Fruit fly (Drosophila melanogaster) whole organism, embryonic: ENCODE measurements around the gene Tsen2.
A peak's percentile ranks its signal among the peaks of the same experiment; 100 is the strongest.

Source experiments
- ATbp ChIP-seq: fragments of 200-800 bp; sonication (Bioruptor generic); optimal IDR thresholded peaks from 2 replicates; lab custom pipeline; 2017; ENCODE audit warnings: missing biosample characterization, mild to moderate bottlenecking, missing genetic modification characterization, missing genetic modification reagents
- Aef1 ChIP-seq: fragments of 200-800 bp; sonication (Bioruptor generic); IDR thresholded peaks from 3 replicates; pipeline ENCODE4 v1.3.6; 2022; ENCODE audit warnings: missing biosample characterization, missing genetic modification characterization
- CG10209 ChIP-seq: fragments of 200-800 bp; sonication (Bioruptor generic); optimal IDR thresholded peaks from 3 replicates; lab custom pipeline; 2017; ENCODE audit warnings: missing biosample characterization, mild to moderate bottlenecking, missing genetic modification characterization, missing genetic modification reagents
- CG12219 ChIP-seq: fragments of 200-800 bp; sonication (Bioruptor generic); optimal IDR thresholded peaks from 3 replicates; lab custom pipeline; 2018; ENCODE audit warnings: missing biosample characterization, mild to moderate bottlenecking, missing genetic modification characterization
- CG15011 ChIP-seq: fragments of 200-800 bp; sonication (Bioruptor generic); optimal IDR thresholded peaks from 3 replicates; lab custom pipeline; 2018; ENCODE audit warnings: missing biosample characterization, mild to moderate bottlenecking, missing genetic modification characterization
- CG15601 ChIP-seq: fragments of 200-800 bp; sonication (Bioruptor generic); optimal IDR thresholded peaks from 3 replicates; lab custom pipeline; 2019; ENCODE audit warnings: missing biosample characterization, mild to moderate bottlenecking, missing genetic modification characterization, moderate library complexity
- CG16863 ChIP-seq: fragments of 200-800 bp; sonication (Bioruptor generic); optimal IDR thresholded peaks from 3 replicates; lab custom pipeline; 2016; ENCODE audit warnings: missing biosample characterization, missing genetic modification characterization
- CG17359 ChIP-seq: fragments of 200-800 bp; sonication (Bioruptor generic); optimal IDR thresholded peaks from 3 replicates; lab custom pipeline; 2018; ENCODE audit warnings: missing biosample characterization, mild to moderate bottlenecking, missing genetic modification characterization, moderate library complexity
- CG17385 ChIP-seq: fragments of 200-800 bp; sonication (Bioruptor generic); optimal IDR thresholded peaks from 3 replicates; lab custom pipeline; 2018; ENCODE audit warnings: missing biosample characterization, mild to moderate bottlenecking, missing genetic modification characterization
- CG17568 ChIP-seq: fragments of 200-800 bp; sonication (Bioruptor generic); optimal IDR thresholded peaks from 2 replicates; lab custom pipeline; 2018; ENCODE audit warnings: missing biosample characterization, mild to moderate bottlenecking, missing genetic modification characterization, moderate library complexity
- CG17612 ChIP-seq: fragments of 200-800 bp; sonication (Bioruptor generic); IDR thresholded peaks from 2 replicates; pipeline ENCODE4 v1.3.6; 2022; ENCODE audit warnings: missing biosample characterization, missing genetic modification characterization
- CG18262 ChIP-seq: fragments of 200-800 bp; optimal IDR thresholded peaks from 3 replicates; lab custom pipeline; 2019; ENCODE audit warnings: missing biosample characterization, mild to moderate bottlenecking, missing genetic modification characterization, moderate library complexity
- CG2116 ChIP-seq: fragments of 200-800 bp; sonication (Bioruptor generic); optimal IDR thresholded peaks from 3 replicates; lab custom pipeline; 2018; ENCODE audit warnings: missing biosample characterization, mild to moderate bottlenecking, missing genetic modification characterization
- CG2120 ChIP-seq: fragments of 200-800 bp; sonication (Bioruptor generic); optimal IDR thresholded peaks from 3 replicates; lab custom pipeline; 2016; ENCODE audit warnings: missing biosample characterization, missing genetic modification characterization
- CG2199 ChIP-seq: fragments of 200-800 bp; sonication (Bioruptor generic); IDR thresholded peaks from 3 replicates; pipeline ENCODE4 v1.3.6; 2022; ENCODE audit warnings: missing biosample characterization, missing genetic modification characterization
- CG2712 ChIP-seq: fragments of 200-800 bp; optimal IDR thresholded peaks from 3 replicates; lab custom pipeline; 2019; ENCODE audit warnings: missing biosample characterization, mild to moderate bottlenecking, missing genetic modification characterization, moderate library complexity
- CG30403 ChIP-seq: fragments of 200-800 bp; sonication (Bioruptor generic); optimal IDR thresholded peaks from 3 replicates; lab custom pipeline; 2016; ENCODE audit warnings: missing biosample characterization, missing genetic modification characterization
- CG33557 ChIP-seq: fragments of 200-800 bp; sonication (Bioruptor generic); optimal IDR thresholded peaks from 2 replicates; lab custom pipeline; 2019; ENCODE audit warnings: missing biosample characterization, mild to moderate bottlenecking, missing genetic modification characterization, moderate library complexity
- CG3726 ChIP-seq: fragments of 200-800 bp; sonication (Bioruptor generic); IDR thresholded peaks from 3 replicates; pipeline ENCODE4, ENCODE4 v1.3.6; 2022; ENCODE audit warnings: missing biosample characterization, missing genetic modification characterization
- CG3838 ChIP-seq: fragments of 200-800 bp; sonication (Bioruptor generic); optimal IDR thresholded peaks from 3 replicates; lab custom pipeline; 2016; ENCODE audit warnings: missing biosample characterization, missing genetic modification characterization
- CG7271 ChIP-seq: fragments of 200-800 bp; sonication (Bioruptor generic); optimal IDR thresholded peaks from 2 replicates; lab custom pipeline; 2018; ENCODE audit warnings: missing biosample characterization, mild to moderate bottlenecking, missing genetic modification characterization, moderate library complexity
- Camta ChIP-seq: fragments of 200-800 bp; sonication (Bioruptor generic); optimal IDR thresholded peaks from 2 replicates; lab custom pipeline; 2016; ENCODE audit warnings: missing biosample characterization, missing genetic modification characterization
- Deaf1 ChIP-seq: fragments of 200-800 bp; optimal IDR thresholded peaks from 3 replicates; lab custom pipeline; 2019; ENCODE audit warnings: missing biosample characterization, mild to moderate bottlenecking, missing genetic modification characterization, moderate library complexity
- Ets65A ChIP-seq: fragments of 200-800 bp; sonication (Bioruptor generic); peaks from one replicate; lab custom pipeline; 2016; ENCODE audit warnings: missing biosample characterization, missing genetic modification characterization
- Hr39 ChIP-seq: fragments of >200 bp; optimal IDR thresholded peaks from 2 replicates; lab custom pipeline; 2017
- Jarid2 ChIP-seq: fragments of 200-800 bp; sonication (Bioruptor generic); optimal IDR thresholded peaks from 3 replicates; lab custom pipeline; 2017; ENCODE audit warnings: mild to moderate bottlenecking, missing biosample characterization, missing genetic modification reagents, missing genetic modification characterization
- MBD-R2 ChIP-seq: fragments of 200-800 bp; sonication (Bioruptor generic); IDR thresholded peaks from 2 replicates; pipeline ENCODE4 v1.3.6; 2022; ENCODE audit warnings: missing biosample characterization, missing genetic modification characterization
- Meics ChIP-seq: fragments of 200-800 bp; sonication (Bioruptor generic); optimal IDR thresholded peaks from 2 replicates; lab custom pipeline; 2017; ENCODE audit warnings: missing biosample characterization, mild to moderate bottlenecking, missing genetic modification characterization
- NC2β ChIP-seq: fragments of 200-800 bp; sonication (Bioruptor generic); optimal IDR thresholded peaks from 2 replicates; lab custom pipeline; 2016; ENCODE audit warnings: missing biosample characterization, missing genetic modification characterization
- Neu2 ChIP-seq: fragments of 200-800 bp; sonication (Bioruptor generic); optimal IDR thresholded peaks from 3 replicates; lab custom pipeline; 2016; ENCODE audit warnings: missing biosample characterization, missing genetic modification characterization, borderline replicate concordance
- Oaz ChIP-seq: fragments of 200-800 bp; sonication (Bioruptor generic); IDR thresholded peaks from 2 replicates; pipeline ENCODE4 v1.3.6; 2022; ENCODE audit warnings: missing biosample characterization, missing genetic modification characterization
- PHDP ChIP-seq: fragments of 200-800 bp; sonication (Bioruptor generic); optimal IDR thresholded peaks from 3 replicates; lab custom pipeline; 2018; ENCODE audit warnings: missing biosample characterization, mild to moderate bottlenecking, missing genetic modification characterization, moderate library complexity
- Vsx1 ChIP-seq: fragments of 200-800 bp; sonication (Bioruptor generic); optimal IDR thresholded peaks from 2 replicates; lab custom pipeline; 2017; ENCODE audit warnings: missing biosample characterization, mild to moderate bottlenecking, missing genetic modification characterization, missing genetic modification reagents
- br ChIP-seq: fragments of >200 bp; optimal IDR thresholded peaks from 2 replicates; lab custom pipeline; 2017
- cg ChIP-seq: fragments of 200-800 bp; sonication (Bioruptor generic); optimal IDR thresholded peaks from 3 replicates; lab custom pipeline; 2019; ENCODE audit warnings: missing biosample characterization, mild to moderate bottlenecking, missing genetic modification characterization, moderate library complexity
- gce ChIP-seq: fragments of 200-800 bp; sonication (Bioruptor generic); IDR thresholded peaks from 3 replicates; pipeline ENCODE4 v1.3.6; 2022; ENCODE audit warnings: missing biosample characterization, missing genetic modification characterization
- gem ChIP-seq: fragments of 200-800 bp; sonication (Bioruptor generic); optimal IDR thresholded peaks from 2 replicates; lab custom pipeline; 2019; ENCODE audit warnings: missing biosample characterization, mild to moderate bottlenecking, missing genetic modification characterization, moderate library complexity
- grn ChIP-seq: fragments of 200-800 bp; sonication (Bioruptor generic); optimal IDR thresholded peaks from 3 replicates; lab custom pipeline; 2017; ENCODE audit warnings: missing biosample characterization, missing genetic modification characterization
- jigr1 ChIP-seq: fragments of 200-800 bp; sonication (Bioruptor generic); IDR thresholded peaks from 3 replicates; pipeline ENCODE4 v1.3.6; 2022; ENCODE audit warnings: missing biosample characterization, missing genetic modification characterization
- jumu ChIP-seq: fragments of 200-800 bp; sonication (Bioruptor generic); optimal IDR thresholded peaks from 3 replicates; lab custom pipeline; 2016; ENCODE audit warnings: missing biosample characterization, missing genetic modification characterization
- lola ChIP-seq, 3 experiments: fragments of >200 bp in 2 of 3; fragments of 200-800 bp in 1 of 3; sonication (Bioruptor generic) in 1 of 3; optimal IDR thresholded peaks; 2 replicates each; lab custom pipeline; 2017 to 2019; ENCODE audit warnings: missing biosample characterization in 3 of 3, missing genetic modification characterization in 3 of 3, mild to moderate bottlenecking in 1 of 3, moderate library complexity in 1 of 3
- lov ChIP-seq, 2 experiments: fragments of 200-800 bp in 1 of 2; fragments of >200 bp in 1 of 2; sonication (Bioruptor generic) in 1 of 2; IDR thresholded peaks in 1 of 2; optimal IDR thresholded peaks in 1 of 2; 2 replicates in 1 of 2; 3 replicates in 1 of 2; pipeline versions ENCODE4 v1.3.6 to Lab custom; 2017 to 2022; ENCODE audit warnings: missing biosample characterization in 1 of 2, missing genetic modification characterization in 1 of 2
- mld ChIP-seq: fragments of 200-800 bp; sonication (Bioruptor generic); IDR thresholded peaks from 3 replicates; pipeline ENCODE4 v1.3.6; 2022; ENCODE audit warnings: missing biosample characterization, missing genetic modification characterization; ENCODE audit not compliant: partially characterized antibody
- nerfin-2 ChIP-seq: fragments of 200-800 bp; sonication (Bioruptor generic); IDR thresholded peaks from 2 replicates; pipeline ENCODE4 v1.3.6; 2022; ENCODE audit warnings: missing biosample characterization, missing genetic modification characterization; ENCODE audit not compliant: partially characterized antibody
- oc ChIP-seq: fragments of 200-800 bp; sonication (Bioruptor generic); optimal IDR thresholded peaks from 2 replicates; lab custom pipeline; 2018; ENCODE audit warnings: missing biosample characterization, mild to moderate bottlenecking, missing genetic modification characterization, moderate library complexity
- org-1 ChIP-seq: fragments of 200-800 bp; sonication (Bioruptor generic); optimal IDR thresholded peaks from 2 replicates; lab custom pipeline; 2017; ENCODE audit warnings: missing biosample characterization, missing genetic modification characterization
- peb ChIP-seq: fragments of 200-800 bp; sonication (Bioruptor generic); IDR thresholded peaks from 2 replicates; pipeline ENCODE4 v1.3.6; 2022; ENCODE audit warnings: missing biosample characterization, missing genetic modification characterization
- phol ChIP-seq: fragments of 200-800 bp; sonication (Bioruptor generic); optimal IDR thresholded peaks from 3 replicates; lab custom pipeline; 2018; ENCODE audit warnings: missing biosample characterization, mild to moderate bottlenecking, missing genetic modification characterization, moderate library complexity
- so ChIP-seq: fragments of 200-800 bp; sonication (Bioruptor generic); IDR thresholded peaks from 3 replicates; pipeline ENCODE4 v1.3.6; 2022; ENCODE audit warnings: missing biosample characterization, missing genetic modification characterization
- sob ChIP-seq: fragments of 200-800 bp; sonication (Bioruptor generic); IDR thresholded peaks from 2 replicates; pipeline ENCODE4 v1.3.6; 2022; ENCODE audit warnings: missing biosample characterization, missing genetic modification characterization
- unc-4 ChIP-seq: fragments of 200-800 bp; sonication (Bioruptor generic); IDR thresholded peaks from 2 replicates; pipeline ENCODE4 v1.3.6; 2022; ENCODE audit warnings: missing biosample characterization, missing genetic modification characterization; ENCODE audit not compliant: partially characterized antibody
- vvl ChIP-seq: fragments of 200-800 bp; sonication (Bioruptor generic); IDR thresholded peaks from 2 replicates; pipeline ENCODE4 v1.3.6; 2022; ENCODE audit warnings: missing biosample characterization, missing genetic modification characterization

Gene Tsen2

DNA sequence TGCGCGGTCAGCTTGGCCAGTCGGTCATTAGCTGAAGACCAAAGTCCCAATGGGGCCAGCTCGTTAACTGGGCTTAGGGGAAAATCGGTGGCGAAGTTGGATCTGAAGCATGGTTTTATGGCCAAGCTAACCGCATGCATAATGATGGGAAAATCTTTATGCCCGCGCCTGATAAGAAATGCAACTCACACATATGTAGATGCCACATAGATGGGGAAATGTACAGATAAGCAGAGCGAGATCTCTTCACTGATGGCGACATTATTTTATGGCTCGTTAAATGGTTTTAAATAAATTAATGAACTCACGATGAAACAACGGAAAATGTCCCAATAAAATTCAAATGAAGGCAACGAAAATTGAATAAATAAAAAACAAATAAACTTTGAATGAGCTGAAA lies 17.7 kb upstream of the Tsen2 start (continued):
- TF ChIP-seq PHDP (tag; lab: Kevin White, UChicago) (no peak), unc-4 (GFP tag; lab: Robert Waterston, UW) (no peak), vvl (GFP tag; lab: Robert Waterston, UW) (peak; percentile 82), jigr1 (no peak), CG7271 (no peak), NC2β (GFP tag; lab: Kevin White, UChicago) (no peak), lola (GFP tag; optimal IDR thresholded peaks at IDR 0.05; lab: Kevin White, UChicago) (no peak), oc (tag; lab: Kevin White, UChicago) (peak; percentile 2), gce (no peak), MBD-R2 (no peak), br (no peak), lov (optimal IDR thresholded peaks at IDR 0.05; lab: Kevin White, UChicago) (no peak), lov (GFP tag; IDR thresholded peaks at IDR 0.05; lab: Robert Waterston, UW) (no peak), Vsx1 (GFP tag; lab: Kevin White, UChicago) (no peak), Meics (no peak), CG2120 (GFP tag; lab: Kevin White, UChicago) (no peak), Aef1 (GFP tag; lab: Robert Waterston, UW) (no peak), Ets65A (GFP tag; lab: Kevin White, UChicago) (no peak), phol (tag; lab: Kevin White, UChicago) (no peak), so (GFP tag; lab: Robert Waterston, UW) (no peak), nerfin-2 (GFP tag; lab: Robert Waterston, UW) (no peak), CG17612 (no peak), CG17359 (no peak), CG2116 (GFP tag; lab: Kevin White, UChicago) (no peak), CG30403 (no peak), Hr39 (lab: Kevin White, UChicago) (no peak), CG12219 (GFP tag; lab: Kevin White, UChicago) (no peak), mld (GFP tag; lab: Robert Waterston, UW) (no peak), CG10209 (no peak), Oaz (GFP tag; lab: Robert Waterston, UW) (no peak), peb (GFP tag; lab: Robert Waterston, UW) (no peak), Jarid2 (GFP tag; lab: Kevin White, UChicago) (no peak)

DNA sequence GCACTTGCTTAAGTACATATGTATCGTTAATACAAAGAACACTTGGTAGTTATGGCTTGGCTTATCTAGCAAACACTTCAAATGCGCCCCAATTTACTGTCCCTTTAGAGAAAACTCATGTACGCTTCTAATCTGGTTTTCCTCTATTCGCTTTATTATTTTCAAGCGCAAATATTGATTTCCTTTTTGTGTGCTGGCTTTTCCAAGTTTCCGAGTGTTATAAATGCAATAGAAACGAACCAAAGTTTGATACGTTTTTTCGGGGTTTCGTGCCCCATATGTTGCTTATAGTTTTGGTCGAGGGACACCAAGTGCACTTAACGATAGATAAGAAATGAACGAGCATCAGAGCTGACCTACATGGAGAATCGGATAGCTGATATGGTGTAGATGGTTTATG lies 15.6 kb upstream of the Tsen2 start:
- TF ChIP-seq cg (GFP tag; lab: Kevin White, UChicago), result no peak
- TF ChIP-seq Deaf1 (tag; lab: Kevin White, UChicago), result peak; percentile 29
- no peak for TF ChIP-seq Neu2
- no peak for TF ChIP-seq CG2712 (tag; lab: Kevin White, UChicago)
- no peak for TF ChIP-seq CG3838
- no peak for TF ChIP-seq sob
- peak; percentile 3 for TF ChIP-seq CG18262 (tag; lab: Kevin White, UChicago)
- TF ChIP-seq CG17385 (GFP tag; lab: Kevin White, UChicago), result no peak
- TF ChIP-seq jumu (GFP tag; lab: Kevin White, UChicago), result no peak
- no peak for TF ChIP-seq org-1 (GFP tag; lab: Kevin White, UChicago)
- peak; percentile 46 for TF ChIP-seq CG15601
- TF ChIP-seq CG2199 (GFP tag; lab: Robert Waterston, UW), result 0 out of 3 replicates have a peak, but pooled peaks have one; percentile 45
- TF ChIP-seq Camta (GFP tag; lab: Kevin White, UChicago), result no peak
- peak; percentile 16 for TF ChIP-seq grn (GFP tag; lab: Kevin White, UChicago)
- TF ChIP-seq CG15011 (GFP tag; lab: Kevin White, UChicago), result no peak
- TF ChIP-seq CG3726 (GFP tag; lab: Robert Waterston, UW), result no peak
- peak; percentile 18 for TF ChIP-seq gem (tag; lab: Kevin White, UChicago)
- TF ChIP-seq ATbp (GFP tag; lab: Kevin White, UChicago), result peak; percentile 21
- TF ChIP-seq CG17568 (GFP tag; lab: Kevin White, UChicago), result peak; percentile 37
- TF ChIP-seq PHDP (tag; lab: Kevin White, UChicago), result peak; percentile 18
- no peak for TF ChIP-seq CG16863 (GFP tag; lab: Kevin White, UChicago)
- TF ChIP-seq CG33557 (GFP tag; lab: Kevin White, UChicago), result peak; percentile 63
